Worm (Caenorhabditis elegans) whole organism, L3 larva: Measurements from ENCODE around the gene srh-85.
"Not testable (repeated sequence)": the region's sequence is repeated elsewhere in the genome, so short reads cannot be mapped to it uniquely, and the experiment has no call there.

Experiments used
- R02D3.7 ChIP-seq: fragments of 150-350 bp; optimal IDR thresholded peaks from 2 replicates; lab custom pipeline; 2014; ENCODE audit warnings: missing biosample characterization, missing genetic modification characterization
- ZK546.5 ChIP-seq: sonication (generic microtip); optimal IDR thresholded peaks from 2 replicates; lab custom pipeline; 2017; ENCODE audit warnings: missing biosample characterization, missing genetic modification characterization
- aly-2 ChIP-seq: fragments of 150-350 bp; optimal IDR thresholded peaks from 2 replicates; lab custom pipeline; 2014; ENCODE audit warnings: missing biosample characterization, missing genetic modification characterization
- ama-1 ChIP-seq: fragments of 150-350 bp; optimal IDR thresholded peaks from 2 replicates; lab custom pipeline; 2018
- ceh-16 ChIP-seq: sonication (generic microtip); optimal IDR thresholded peaks from 2 replicates; lab custom pipeline; 2017; ENCODE audit warnings: missing biosample characterization, missing genetic modification characterization
- ceh-28 ChIP-seq: fragments of 150-350 bp; optimal IDR thresholded peaks from 2 replicates; lab custom pipeline; 2014; ENCODE audit warnings: missing biosample characterization, missing genetic modification reagents, missing genetic modification characterization
- ceh-82 ChIP-seq: fragments of 150-350 bp; optimal IDR thresholded peaks from 2 replicates; lab custom pipeline; 2014; ENCODE audit warnings: missing biosample characterization, missing genetic modification characterization
- daf-12 ChIP-seq: fragments of 150-350 bp; optimal IDR thresholded peaks from 2 replicates; lab custom pipeline; 2014; ENCODE audit warnings: missing biosample characterization, missing genetic modification reagents, missing genetic modification characterization
- egl-27 ChIP-seq: sonication (generic microtip); optimal IDR thresholded peaks from 4 replicates; lab custom pipeline; 2017; ENCODE audit warnings: missing biosample characterization, missing genetic modification reagents, missing genetic modification characterization
- elt-1 ChIP-seq: fragments of 150-350 bp; optimal IDR thresholded peaks from 2 replicates; lab custom pipeline; 2014; ENCODE audit warnings: missing biosample characterization, missing genetic modification characterization
- elt-2 ChIP-seq: sonication (generic microtip); optimal IDR thresholded peaks from 2 replicates; lab custom pipeline; 2016; ENCODE audit warnings: missing genetic modification reagents, mild to moderate bottlenecking, missing genetic modification characterization, missing compliant biosample characterization
- elt-3 ChIP-seq, 3 experiments: fragments of 150-350 bp in 1 of 3; sonication (generic microtip) in 2 of 3; optimal IDR thresholded peaks; 2 replicates in 2 of 3; 4 replicates in 1 of 3; lab custom pipeline; 2014 to 2017; ENCODE audit warnings: missing biosample characterization in 3 of 3, missing genetic modification characterization in 3 of 3
- eor-1 ChIP-seq, 2 experiments: fragments of 150-350 bp; optimal IDR thresholded peaks; 2 replicates each; lab custom pipeline; 2014 to 2018; ENCODE audit warnings: missing biosample characterization in 2 of 2, missing genetic modification characterization in 2 of 2
- fkh-10 ChIP-seq: sonication (generic microtip); optimal IDR thresholded peaks from 2 replicates; lab custom pipeline; 2017; ENCODE audit warnings: missing biosample characterization, missing genetic modification reagents, missing genetic modification characterization
- hmg-11 ChIP-seq: sonication (generic microtip); optimal IDR thresholded peaks from 2 replicates; lab custom pipeline; 2016; ENCODE audit warnings: missing genetic modification characterization, missing compliant biosample characterization
- jun-1 ChIP-seq: fragments of 150-350 bp; optimal IDR thresholded peaks from 2 replicates; lab custom pipeline; 2014; ENCODE audit warnings: missing biosample characterization, missing genetic modification reagents, missing genetic modification characterization
- lin-39 ChIP-seq: fragments of 150-350 bp; optimal IDR thresholded peaks from 2 replicates; lab custom pipeline; 2018; ENCODE audit warnings: missing biosample characterization, missing genetic modification reagents, missing genetic modification characterization
- lsy-12 ChIP-seq: sonication (generic microtip); optimal IDR thresholded peaks from 2 replicates; lab custom pipeline; 2016; ENCODE audit warnings: mild to moderate bottlenecking, missing genetic modification characterization, missing compliant biosample characterization
- nhr-11 ChIP-seq: fragments of 150-350 bp; optimal IDR thresholded peaks from 2 replicates; lab custom pipeline; 2014; ENCODE audit warnings: missing biosample characterization, missing genetic modification characterization
- nhr-12 ChIP-seq: fragments of 150-350 bp; optimal IDR thresholded peaks from 2 replicates; lab custom pipeline; 2014; ENCODE audit warnings: missing biosample characterization, missing genetic modification characterization
- nhr-237 ChIP-seq: fragments of 150-350 bp; optimal IDR thresholded peaks from 2 replicates; lab custom pipeline; 2014; ENCODE audit warnings: missing biosample characterization, missing genetic modification characterization
- nhr-25 ChIP-seq: sonication (generic microtip); optimal IDR thresholded peaks from 2 replicates; lab custom pipeline; 2017; ENCODE audit warnings: missing biosample characterization, missing genetic modification characterization
- nhr-28 ChIP-seq: fragments of 150-350 bp; optimal IDR thresholded peaks from 2 replicates; lab custom pipeline; 2014; ENCODE audit warnings: missing biosample characterization, missing genetic modification characterization
- nhr-43 ChIP-seq: sonication (generic microtip); optimal IDR thresholded peaks from 2 replicates; lab custom pipeline; 2016; ENCODE audit warnings: mild to moderate bottlenecking, missing genetic modification characterization, missing compliant biosample characterization; ENCODE audit not compliant: poor library complexity, severe bottlenecking
- nhr-67 ChIP-seq: fragments of 150-350 bp; optimal IDR thresholded peaks from 2 replicates; lab custom pipeline; 2014; ENCODE audit warnings: missing biosample characterization, missing genetic modification characterization
- nhr-76 ChIP-seq: fragments of 150-350 bp; sonication (generic microtip); optimal IDR thresholded peaks from 5 replicates; lab custom pipeline; 2014; ENCODE audit warnings: missing biosample characterization, missing genetic modification characterization
- nhr-77 ChIP-seq: fragments of 150-350 bp; optimal IDR thresholded peaks from 2 replicates; lab custom pipeline; 2014; ENCODE audit warnings: missing biosample characterization, missing genetic modification characterization
- pqm-1 ChIP-seq: fragments of 150-350 bp; optimal IDR thresholded peaks from 2 replicates; lab custom pipeline; 2017; ENCODE audit warnings: missing biosample characterization, missing genetic modification characterization, inconsistent platforms
- sea-2 ChIP-seq: fragments of 150-350 bp; sonication (generic microtip); optimal IDR thresholded peaks from 4 replicates; lab custom pipeline; 2014; ENCODE audit warnings: missing biosample characterization, missing genetic modification reagents, missing genetic modification characterization
- skn-1 ChIP-seq: fragments of 150-350 bp; optimal IDR thresholded peaks from 2 replicates; lab custom pipeline; 2014; ENCODE audit warnings: missing biosample characterization, missing genetic modification characterization
- tbx-2 ChIP-seq: sonication (generic microtip); optimal IDR thresholded peaks from 2 replicates; lab custom pipeline; 2016; ENCODE audit warnings: mild to moderate bottlenecking, missing genetic modification characterization, missing compliant biosample characterization
- unc-39 ChIP-seq: sonication (generic microtip); optimal IDR thresholded peaks from 4 replicates; lab custom pipeline; 2017; ENCODE audit warnings: missing biosample characterization, missing genetic modification characterization
- unc-62 ChIP-seq: fragments of 150-350 bp; sonication (generic microtip); optimal IDR thresholded peaks from 4 replicates; lab custom pipeline; 2014; ENCODE audit warnings: missing biosample characterization, missing genetic modification reagents, missing genetic modification characterization
- zag-1 ChIP-seq: fragments of 150-350 bp; optimal IDR thresholded peaks from 2 replicates; lab custom pipeline; 2014; ENCODE audit warnings: missing biosample characterization, missing genetic modification characterization
- ztf-4 ChIP-seq: fragments of 150-350 bp; optimal IDR thresholded peaks from 2 replicates; lab custom pipeline; 2014; ENCODE audit warnings: missing biosample characterization, missing genetic modification characterization

The srh-85 gene

ce11 chrV:2975285-2975684 lies 12.0 kb downstream of the srh-85 start, which contains the start of gene srw-123:
TSS of gene srw-123 (minus strand) at chrV:2975385.
- TF ChIP-seq skn-1; elt-1 (tag; lab: Kevin White, UChicago); jun-1 (tag; lab: Kevin White, UChicago): not testable (repeated sequence)

ce11 chrV:2971307-2971999 lies 15.9 kb downstream of the srh-85 start, which contains the start of gene srw-129:
TSS of gene srw-129 (plus strand) at chrV:2971949.
- TF ChIP-seq ceh-28 (tag; lab: Kevin White, UChicago), result no peak
- TF ChIP-seq elt-1 (tag; lab: Kevin White, UChicago), result no peak
- TF ChIP-seq nhr-67 (tag; lab: Kevin White, UChicago), result no peak
- no peak for TF ChIP-seq eor-1 (tag; optimal IDR thresholded peaks at IDR 0.05; lab: Kevin White, UChicago)
- TF ChIP-seq ZK546.5 (tag; lab: Kevin White, UChicago), result no peak
- no peak for TF ChIP-seq skn-1
- TF ChIP-seq ztf-4 (tag; lab: Kevin White, UChicago), result no peak
- TF ChIP-seq, all 47 proteins: peak for 0

ce11 chrV:2964786-2965185 lies 22.5 kb downstream of the srh-85 start, which contains the start of gene srh-88:
TSS of gene srh-88 (minus strand) at chrV:2964886.
- TF ChIP-seq nhr-12 (tag; lab: Kevin White, UChicago), result no peak
- no peak for TF ChIP-seq ZK546.5 (tag; lab: Kevin White, UChicago)
- TF ChIP-seq lin-39 (tag; lab: Kevin White, UChicago), result no peak
- no peak for TF ChIP-seq nhr-28 (tag; lab: Kevin White, UChicago)
- TF ChIP-seq fkh-10 (GFP tag; lab: Kevin White, UChicago), result no peak
- no peak for TF ChIP-seq R02D3.7 (tag; lab: Kevin White, UChicago)
- no peak for TF ChIP-seq tbx-2
- no peak for TF ChIP-seq elt-3 (tag; optimal IDR thresholded peaks at IDR 0.05; lab: Kevin White, UChicago)
- TF ChIP-seq aly-2 (tag; lab: Kevin White, UChicago), result no peak
- no peak for TF ChIP-seq hmg-11 (tag; lab: Kevin White, UChicago)
- no peak for TF ChIP-seq unc-39
- no peak for TF ChIP-seq daf-12 (tag; lab: Kevin White, UChicago)
- TF ChIP-seq ztf-4 (tag; lab: Kevin White, UChicago), result no peak
- TF ChIP-seq jun-1 (tag; lab: Kevin White, UChicago), result no peak
- TF ChIP-seq eor-1 (tag; optimal IDR thresholded peaks at IDR 0.05; lab: Kevin White, UChicago), result no peak
- no peak for TF ChIP-seq ceh-16 (tag; lab: Kevin White, UChicago)
- no peak for TF ChIP-seq nhr-11
- no peak for TF ChIP-seq unc-62
- TF ChIP-seq pqm-1 (tag; lab: Kevin White, UChicago), result no peak
- TF ChIP-seq elt-2, result no peak

- TF ChIP-seq ceh-16 (tag; lab: Kevin White, UChicago), result no peak
- TF ChIP-seq aly-2 (tag; lab: Kevin White, UChicago), result no peak
- TF ChIP-seq nhr-237 (tag; lab: Kevin White, UChicago), result no peak
- no peak for TF ChIP-seq unc-62
- TF ChIP-seq nhr-77 (tag; lab: Kevin White, UChicago), result no peak
- TF ChIP-seq tbx-2, result no peak
- no peak for TF ChIP-seq zag-1 (tag; lab: Kevin White, UChicago)
- no peak for TF ChIP-seq hmg-11 (tag; lab: Kevin White, UChicago)
- TF ChIP-seq ama-1, result no peak
- no peak for TF ChIP-seq sea-2 (GFP tag; lab: Kevin White, UChicago)
- TF ChIP-seq lsy-12 (tag; lab: Kevin White, UChicago), result no peak
- no peak for TF ChIP-seq nhr-25 (tag; lab: Kevin White, UChicago)
- TF ChIP-seq pqm-1 (tag; lab: Kevin White, UChicago), result no peak
- no peak for TF ChIP-seq egl-27 (tag; lab: Kevin White, UChicago)
- TF ChIP-seq ceh-82 (tag; lab: Kevin White, UChicago), result no peak
- TF ChIP-seq ztf-4 (tag; lab: Kevin White, UChicago), result no peak
- no peak for TF ChIP-seq nhr-76 (tag; lab: Kevin White, UChicago)
- no peak for TF ChIP-seq nhr-43 (tag; lab: Kevin White, UChicago)
These were observed 24.3 kb downstream of the srh-85 start, which contains the start of gene srw-138 for ce11 chrV:2962960-2963359. TSS of gene srw-138 (minus strand) at chrV:2963060.
